Worm (Caenorhabditis elegans) whole organism, young adult: Measurements from ENCODE around the gene F09B9.5.

Source experiments
- B0336.3 ChIP-seq: fragments of 200-800 bp; sonication (Bioruptor generic); IDR thresholded peaks from 2 replicates; pipeline ENCODE4 v1.3.6; 2022; ENCODE audit warnings: missing genetic modification characterization, missing compliant biosample characterization
- F22D6.2 ChIP-seq: sonication (generic microtip); optimal IDR thresholded peaks from 2 replicates; lab custom pipeline; 2016; ENCODE audit warnings: mild to moderate bottlenecking, missing genetic modification characterization, missing compliant biosample characterization
- F37B4.10 ChIP-seq: fragments of 200-800 bp; sonication (Bioruptor generic); IDR thresholded peaks from 2 replicates; pipeline ENCODE4 v1.3.6; 2022; ENCODE audit warnings: missing genetic modification characterization, missing compliant biosample characterization
- F49E8.2 ChIP-seq: sonication (generic microtip); optimal IDR thresholded peaks from 3 replicates; lab custom pipeline; 2017; ENCODE audit warnings: missing genetic modification characterization, mild to moderate bottlenecking, missing compliant biosample characterization, antibody characterized with exemption, moderate library complexity; ENCODE audit not compliant: insufficient read depth
- F55B11.4 ChIP-seq: sonication (generic microtip); optimal IDR thresholded peaks from 2 replicates; lab custom pipeline; 2016; ENCODE audit warnings: missing compliant biosample characterization, missing genetic modification characterization, borderline replicate concordance; ENCODE audit not compliant: insufficient read depth
- K11D2.4 ChIP-seq: fragments of 200-800 bp; sonication (Bioruptor generic); IDR thresholded peaks from 2 replicates; pipeline ENCODE4 v1.3.6; 2022; ENCODE audit warnings: missing genetic modification reagents, missing genetic modification characterization, missing compliant biosample characterization
- Y53F4B.3 ChIP-seq: fragments of 200-800 bp; sonication (Bioruptor generic); IDR thresholded peaks from 2 replicates; pipeline ENCODE4 v1.3.6; 2022; ENCODE audit warnings: missing genetic modification reagents, missing genetic modification characterization, missing compliant biosample characterization
- Y56A3A.18 ChIP-seq: fragments of 200-800 bp; sonication (Bioruptor generic); IDR thresholded peaks from 2 replicates; pipeline ENCODE4 v1.3.6; 2022; ENCODE audit warnings: missing genetic modification reagents, missing genetic modification characterization, missing compliant biosample characterization
- Y79H2A.3 ChIP-seq: fragments of 200-800 bp; sonication (Bioruptor generic); conservative IDR thresholded peaks from 2 replicates; pipeline ENCODE4 v1.3.6; 2022; ENCODE audit warnings: missing genetic modification reagents, missing genetic modification characterization, missing compliant biosample characterization
- akir-1 ChIP-seq: fragments of 200-800 bp; sonication (Bioruptor generic); optimal IDR thresholded peaks from 2 replicates; lab custom pipeline; 2018; ENCODE audit warnings: mild to moderate bottlenecking, missing genetic modification characterization, moderate library complexity, missing compliant biosample characterization
- ama-1 ChIP-seq, 3 experiments: fragments of 150-350 bp in 1 of 3; sonication (generic microtip) in 2 of 3; optimal IDR thresholded peaks; 2 replicates each; lab custom pipeline; 2014 to 2018; ENCODE audit warnings: missing biosample characterization in 2 of 3, missing genetic modification characterization in 2 of 3, missing genetic modification reagents in 2 of 3
- atf-7 ChIP-seq: sonication (generic microtip); optimal IDR thresholded peaks from 2 replicates; lab custom pipeline; 2017; ENCODE audit warnings: mild to moderate bottlenecking, missing genetic modification characterization, missing compliant biosample characterization
- bed-1 ChIP-seq: fragments of 200-800 bp; sonication (Bioruptor generic); IDR thresholded peaks from 2 replicates; pipeline ENCODE4 v1.3.6; 2022; ENCODE audit warnings: missing genetic modification reagents, missing genetic modification characterization, missing compliant biosample characterization
- cebp-1 ChIP-seq, 2 experiments: fragments of 200-800 bp in 1 of 2; sonication (Bioruptor generic) in 1 of 2; sonication (generic microtip) in 1 of 2; IDR thresholded peaks in 1 of 2; optimal IDR thresholded peaks in 1 of 2; 2 replicates each; pipeline versions ENCODE4 v1.3.6 to Lab custom; 2017 to 2022; ENCODE audit warnings: missing compliant biosample characterization in 2 of 2, missing genetic modification characterization in 2 of 2, mild to moderate bottlenecking in 1 of 2, missing genetic modification reagents in 1 of 2, moderate library complexity in 1 of 2
- ceh-100 ChIP-seq: fragments of 200-800 bp; sonication (Bioruptor generic); IDR thresholded peaks from 2 replicates; pipeline ENCODE4 v1.3.6; 2022; ENCODE audit warnings: missing genetic modification reagents, missing genetic modification characterization, missing compliant biosample characterization
- ceh-40 ChIP-seq: fragments of 200-800 bp; sonication (Bioruptor generic); IDR thresholded peaks from 2 replicates; pipeline ENCODE4 v1.3.6; 2022; ENCODE audit warnings: missing genetic modification characterization, missing compliant biosample characterization
- chd-7 ChIP-seq: sonication (generic microtip); optimal IDR thresholded peaks from 2 replicates; lab custom pipeline; 2016; ENCODE audit warnings: mild to moderate bottlenecking, missing genetic modification characterization, moderate library complexity, missing compliant biosample characterization
- die-1 ChIP-seq: sonication (generic microtip); optimal IDR thresholded peaks from 2 replicates; lab custom pipeline; 2016; ENCODE audit warnings: missing genotype, mild to moderate bottlenecking, missing genetic modification characterization, missing compliant biosample characterization
- dpl-1 ChIP-seq: fragments of 150-350 bp; optimal IDR thresholded peaks from 2 replicates; lab custom pipeline; 2014; ENCODE audit warnings: missing biosample characterization, missing genetic modification reagents, missing genetic modification characterization
- efl-1 ChIP-seq: fragments of 150-350 bp; optimal IDR thresholded peaks from 2 replicates; lab custom pipeline; 2014; ENCODE audit warnings: missing biosample characterization, missing genetic modification reagents, missing genetic modification characterization
- egl-18 ChIP-seq: fragments of 200-800 bp; sonication (Bioruptor generic); IDR thresholded peaks from 2 replicates; pipeline ENCODE4 v1.3.6; 2022; ENCODE audit warnings: missing genetic modification reagents, missing genetic modification characterization, missing compliant biosample characterization
- egl-44 ChIP-seq: fragments of 200-800 bp; sonication (Bioruptor generic); IDR thresholded peaks from 2 replicates; pipeline ENCODE4 v1.3.6; 2022; ENCODE audit warnings: missing genetic modification reagents, missing genetic modification characterization, missing compliant biosample characterization
- egrh-3 ChIP-seq: fragments of 200-800 bp; sonication (Bioruptor generic); IDR thresholded peaks from 2 replicates; pipeline ENCODE4 v1.3.6; 2022; ENCODE audit warnings: missing genetic modification reagents, missing genetic modification characterization, missing compliant biosample characterization
- hrde-1 ChIP-seq: sonication (generic microtip); optimal IDR thresholded peaks from 2 replicates; lab custom pipeline; 2016; ENCODE audit warnings: missing genetic modification characterization, mild to moderate bottlenecking, missing compliant biosample characterization, moderate library complexity, missing genotype, missing genetic modification reagents, borderline replicate concordance
- lag-1 ChIP-seq: fragments of 200-800 bp; sonication (Bioruptor generic); IDR thresholded peaks from 2 replicates; pipeline ENCODE4 v1.3.6; 2022; ENCODE audit warnings: missing genetic modification reagents, missing genetic modification characterization, missing compliant biosample characterization
- lin-35 ChIP-seq, 3 experiments: fragments of 150-350 bp in 2 of 3; sonication (generic microtip) in 1 of 3; optimal IDR thresholded peaks; 2 replicates each; lab custom pipeline; 2014 to 2018; ENCODE audit warnings: missing biosample characterization in 3 of 3, missing genetic modification characterization in 3 of 3, missing genetic modification reagents in 3 of 3
- lin-54 ChIP-seq: fragments of 200-800 bp; sonication (Bioruptor generic); optimal IDR thresholded peaks from 2 replicates; lab custom pipeline; 2018; ENCODE audit warnings: mild to moderate bottlenecking, missing genetic modification characterization, missing compliant biosample characterization
- lsy-27 ChIP-seq: sonication (generic microtip); optimal IDR thresholded peaks from 2 replicates; lab custom pipeline; 2017; ENCODE audit warnings: missing genetic modification characterization, mild to moderate bottlenecking, missing compliant biosample characterization, antibody characterized with exemption, missing genotype, borderline replicate concordance; ENCODE audit not compliant: insufficient read depth
- madf-6 ChIP-seq: fragments of 200-800 bp; sonication (Bioruptor generic); IDR thresholded peaks from 2 replicates; pipeline ENCODE4 v1.3.6; 2022; ENCODE audit warnings: missing genetic modification reagents, missing genetic modification characterization, missing compliant biosample characterization
- mes-4 ChIP-seq: sonication (generic microtip); optimal IDR thresholded peaks from 2 replicates; lab custom pipeline; 2016; ENCODE audit warnings: missing genotype, missing genetic modification characterization, missing compliant biosample characterization
- nfyb-1 ChIP-seq: fragments of 200-800 bp; sonication (Bioruptor generic); IDR thresholded peaks from 2 replicates; pipeline ENCODE4 v1.3.6; 2022; ENCODE audit warnings: missing genetic modification reagents, missing genetic modification characterization, missing compliant biosample characterization
- nhr-120 ChIP-seq: fragments of 200-800 bp; sonication (Bioruptor generic); IDR thresholded peaks from 2 replicates; pipeline ENCODE4 v1.3.6; 2022; ENCODE audit warnings: missing genetic modification characterization, missing compliant biosample characterization
- nhr-179 ChIP-seq: sonication (generic microtip); optimal IDR thresholded peaks from 2 replicates; lab custom pipeline; 2016; ENCODE audit warnings: mild to moderate bottlenecking, missing genetic modification characterization, missing compliant biosample characterization
- nhr-90 ChIP-seq: sonication (generic microtip); optimal IDR thresholded peaks from 2 replicates; lab custom pipeline; 2016; ENCODE audit warnings: missing genotype, mild to moderate bottlenecking, missing genetic modification characterization, missing compliant biosample characterization
- pbrm-1 ChIP-seq: fragments of 200-800 bp; sonication (Bioruptor generic); IDR thresholded peaks from 2 replicates; pipeline ENCODE4 v1.3.6; 2022; ENCODE audit warnings: missing genetic modification reagents, missing genetic modification characterization, missing compliant biosample characterization
- rec-8 ChIP-seq, 2 experiments: sonication (generic microtip); optimal IDR thresholded peaks; 2 replicates each; lab custom pipeline; 2016; ENCODE audit warnings: mild to moderate bottlenecking in 2 of 2, missing genetic modification characterization in 2 of 2, missing genetic modification reagents in 2 of 2, missing genotype in 2 of 2, missing biosample characterization in 1 of 2, missing compliant biosample characterization in 1 of 2, moderate library complexity in 1 of 2
- repo-1 ChIP-seq: sonication (generic microtip); optimal IDR thresholded peaks from 2 replicates; lab custom pipeline; 2017; ENCODE audit warnings: mild to moderate bottlenecking, missing genetic modification characterization, missing compliant biosample characterization
- sea-2 ChIP-seq: fragments of 200-800 bp; sonication (Bioruptor generic); IDR thresholded peaks from 2 replicates; pipeline ENCODE4 v1.3.6; 2022; ENCODE audit warnings: missing genetic modification characterization, missing compliant biosample characterization
- snpc-4 ChIP-seq, 5 experiments: fragments of 150-350 bp in 1 of 5; sonication (generic microtip) in 4 of 5; optimal IDR thresholded peaks; 2 replicates each; lab custom pipeline; 2014 to 2018; ENCODE audit warnings: missing genetic modification characterization in 5 of 5, missing biosample characterization in 3 of 5, antibody characterized with exemption in 2 of 5, mild to moderate bottlenecking in 2 of 5, missing compliant biosample characterization in 2 of 5, missing genotype in 2 of 5, moderate library complexity in 2 of 5, missing genetic modification reagents in 1 of 5
- somi-1 ChIP-seq: fragments of 200-800 bp; sonication (Bioruptor generic); optimal IDR thresholded peaks from 2 replicates; lab custom pipeline; 2018; ENCODE audit warnings: mild to moderate bottlenecking, missing genetic modification characterization, missing compliant biosample characterization
- sptf-2 ChIP-seq: fragments of 200-800 bp; sonication (Bioruptor generic); optimal IDR thresholded peaks from 2 replicates; lab custom pipeline; 2018; ENCODE audit warnings: mild to moderate bottlenecking, missing genetic modification characterization, missing compliant biosample characterization
- unc-62 ChIP-seq: fragments of 150-350 bp; optimal IDR thresholded peaks from 2 replicates; lab custom pipeline; 2014; ENCODE audit warnings: missing biosample characterization, missing genetic modification reagents, missing genetic modification characterization
- xnd-1 ChIP-seq: sonication (generic microtip); optimal IDR thresholded peaks from 2 replicates; lab custom pipeline; 2016; ENCODE audit warnings: missing genotype, missing genetic modification reagents, missing genetic modification characterization, missing compliant biosample characterization
- ztf-22 ChIP-seq: fragments of 200-800 bp; sonication (Bioruptor generic); optimal IDR thresholded peaks from 2 replicates; lab custom pipeline; 2018; ENCODE audit warnings: mild to moderate bottlenecking, missing genetic modification characterization, moderate library complexity, missing compliant biosample characterization
- ztf-25 ChIP-seq: fragments of 200-800 bp; sonication (Bioruptor generic); IDR thresholded peaks from 2 replicates; pipeline ENCODE4 v1.3.6; 2022; ENCODE audit warnings: missing genetic modification reagents, missing genetic modification characterization, missing compliant biosample characterization
- ztf-28 ChIP-seq: fragments of 200-800 bp; sonication (Bioruptor generic); IDR thresholded peaks from 2 replicates; pipeline ENCODE4 v1.3.6; 2022; ENCODE audit warnings: missing genetic modification reagents, missing genetic modification characterization, missing compliant biosample characterization

F09B9.5 gene

ce11 chrX:10145011-10145410, 9.6 kb upstream of the F09B9.5 start (continued):
- TF ChIP-seq unc-62 (no peak), ceh-40 (GFP tag; lab: Robert Waterston, UW) (peak; percentile 56; the same call in 1 of the 2 replicates), nfyb-1 (GFP tag; lab: Robert Waterston, UW) (peak; percentile 88), ceh-100 (GFP tag; lab: Robert Waterston, UW) (peak; percentile 48; the same call in 1 of the 2 replicates), snpc-4 (GFP tag; optimal IDR thresholded peaks at IDR 0.05; lab: Kevin White, UChicago) (peak; percentile 74), snpc-4 (tag; optimal IDR thresholded peaks at IDR 0.05; lab: Kevin White, UChicago) (peak in 3 of 4 experiments; percentile 44 to 69 (median 48)), pbrm-1 (GFP tag; lab: Robert Waterston, UW) (peak; percentile 86), lag-1 (GFP tag; lab: Robert Waterston, UW) (no peak), Y79H2A.3 (GFP tag; lab: Robert Waterston, UW) (no peak), F49E8.2 (tag; lab: Kevin White, UChicago) (no peak), lsy-27 (peak; percentile 56), repo-1 (peak; percentile 84), lin-54 (peak; percentile 55), lin-35 (GFP tag; optimal IDR thresholded peaks at IDR 0.05; lab: Kevin White, UChicago) (peak in 1 of 3 experiments; percentile 4), cebp-1 (GFP tag; IDR thresholded peaks at IDR 0.05; lab: Robert Waterston, UW) (no peak), cebp-1 (tag; optimal IDR thresholded peaks at IDR 0.05; lab: Kevin White, UChicago) (peak; percentile 74), F22D6.2 (tag; lab: Kevin White, UChicago) (peak; percentile 11), bed-1 (GFP tag; lab: Robert Waterston, UW) (peak; percentile 93; the same call in 1 of the 2 replicates), efl-1 (GFP tag; lab: Kevin White, UChicago) (no peak), egl-18 (GFP tag; lab: Robert Waterston, UW) (no peak), F37B4.10 (no peak), ama-1 (optimal IDR thresholded peaks at IDR 0.05; lab: Kevin White, UChicago) (no peak), ama-1 (GFP tag; optimal IDR thresholded peaks at IDR 0.05; lab: Kevin White, UChicago) (peak; percentile 62 to 75), K11D2.4 (peak; percentile 64), sea-2 (GFP tag; lab: Robert Waterston, UW) (peak; percentile 80; the same call in 1 of the 2 replicates), Y56A3A.18 (GFP tag; lab: Robert Waterston, UW) (peak; percentile 87), atf-7 (tag; lab: Kevin White, UChicago) (peak; percentile 35), mes-4 (tag; lab: Kevin White, UChicago) (peak; percentile 37), F55B11.4 (tag; lab: Kevin White, UChicago) (no peak), rec-8 (tag; optimal IDR thresholded peaks at IDR 0.05; lab: Kevin White, UChicago) (peak; percentile 68 to 88), nhr-120 (GFP tag; lab: Robert Waterston, UW) (no peak), akir-1 (GFP tag; lab: Kevin White, UChicago) (no peak), nhr-90 (tag; lab: Kevin White, UChicago) (peak; percentile 75), nhr-179 (tag; lab: Kevin White, UChicago) (peak; percentile 70), B0336.3 (peak; percentile 73), chd-7 (tag; lab: Kevin White, UChicago) (peak; percentile 84), madf-6 (no peak; the same call in 1 of the 2 replicates), sptf-2 (GFP tag; lab: Kevin White, UChicago) (no peak), ztf-25 (peak; percentile 91), ztf-22 (GFP tag; lab: Kevin White, UChicago) (no peak), egrh-3 (GFP tag; lab: Robert Waterston, UW) (no peak), ztf-28 (GFP tag; lab: Robert Waterston, UW) (peak; percentile 72), hrde-1 (tag; lab: Kevin White, UChicago) (peak; percentile 73), egl-44 (peak; percentile 33; the same call in 1 of the 2 replicates), somi-1 (GFP tag; lab: Kevin White, UChicago) (peak; percentile 38), Y53F4B.3 (GFP tag; lab: Robert Waterston, UW) (peak; percentile 75; the same call in 1 of the 2 replicates), xnd-1 (tag; lab: Kevin White, UChicago) (no peak), die-1 (peak; percentile 85), dpl-1 (no peak)
